Worm (Caenorhabditis elegans): Measurements from ENCODE around the gene cyp-29A4.

Gene cyp-29A4

ce11 chrV:9661514-9661913 is 7.0 kb downstream of the cyp-29A4 start, which contains the start of gene pitr-4:
Gene pitr-4 (minus strand): TSS chrV:9661614.
- no peak for TF ChIP-seq snpc-4 (tag; optimal IDR thresholded peaks at IDR 0.05)
- no peak for TF ChIP-seq ztf-4 (tag; optimal IDR thresholded peaks at IDR 0.05)
- TF ChIP-seq nhr-6 (tag; optimal IDR thresholded peaks at IDR 0.05) = no peak
- no peak for TF ChIP-seq mdl-1 (tag; optimal IDR thresholded peaks at IDR 0.05)
- TF ChIP-seq egl-27 (tag; optimal IDR thresholded peaks at IDR 0.05) = no peak
- TF ChIP-seq gmeb-1 (tag; optimal IDR thresholded peaks at IDR 0.05) = no peak
- TF ChIP-seq mab-5 (tag; optimal IDR thresholded peaks at IDR 0.05) = no peak
- TF ChIP-seq unc-55 (GFP tag; optimal IDR thresholded peaks at IDR 0.05) = no peak
- TF ChIP-seq skn-1 (tag; optimal IDR thresholded peaks at IDR 0.05) = no peak
- no peak for TF ChIP-seq nhr-129 (tag; optimal IDR thresholded peaks at IDR 0.05)

DNA sequence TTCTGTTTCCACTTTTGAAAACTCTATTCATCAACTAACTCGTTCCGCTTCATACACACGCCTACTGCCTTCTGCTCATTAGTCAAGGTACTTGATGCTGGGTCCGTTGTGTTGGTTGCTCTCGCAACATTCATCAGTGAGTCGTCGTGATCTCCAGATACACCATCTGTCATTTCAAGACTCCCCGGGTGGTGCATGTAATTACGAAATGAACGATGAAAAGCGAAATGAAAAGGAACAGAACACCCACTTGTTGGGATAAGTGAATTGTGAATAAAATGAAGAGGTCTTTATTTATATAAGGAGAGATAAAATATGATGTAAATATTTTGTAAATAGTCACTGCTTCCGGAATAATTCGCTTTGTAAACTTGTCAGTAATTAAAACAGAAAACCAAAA is 9.4 kb downstream of the cyp-29A4 start:
- TF ChIP-seq ztf-4 (tag; optimal IDR thresholded peaks at IDR 0.05) (no peak), blmp-1 (tag; optimal IDR thresholded peaks at IDR 0.05; ENCODE audit: insufficient read depth) (no peak), nhr-11 (tag; optimal IDR thresholded peaks at IDR 0.05) (no peak), nhr-77 (tag; optimal IDR thresholded peaks at IDR 0.05) (no peak), R02D3.7 (tag; optimal IDR thresholded peaks at IDR 0.05) (no peak), nhr-12 (tag; optimal IDR thresholded peaks at IDR 0.05) (no peak), elt-1 (tag; optimal IDR thresholded peaks at IDR 0.05) (no peak), lin-13 (GFP tag; optimal IDR thresholded peaks at IDR 0.05) (no peak), sma-3 (GFP tag; optimal IDR thresholded peaks at IDR 0.05) (no peak)

DNA sequence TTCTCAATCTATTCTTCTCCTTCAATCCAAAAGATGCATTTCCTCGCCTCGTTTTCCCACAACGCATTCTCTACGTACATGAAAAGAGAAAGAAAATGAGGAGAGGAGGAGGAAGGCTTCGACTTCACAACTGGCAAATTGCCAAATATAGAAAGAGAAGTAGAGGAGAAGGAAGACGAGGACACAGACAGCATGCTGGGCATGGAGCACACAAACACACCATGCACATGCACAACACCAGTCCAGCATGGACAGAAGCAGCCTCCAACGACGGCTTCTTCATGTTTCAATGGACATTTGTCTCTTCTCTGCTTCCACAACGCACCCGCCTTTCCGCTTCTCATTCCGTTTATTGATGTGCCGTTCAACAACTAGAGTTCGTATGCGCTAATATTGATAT is 10.1 kb downstream of the cyp-29A4 start:
- TF ChIP-seq nhr-21 (tag; optimal IDR thresholded peaks at IDR 0.05) = no peak
- no peak for TF ChIP-seq gmeb-1 (tag; optimal IDR thresholded peaks at IDR 0.05)
- no peak for TF ChIP-seq ztf-11 (tag; optimal IDR thresholded peaks at IDR 0.05)
- TF ChIP-seq egl-27 (tag; optimal IDR thresholded peaks at IDR 0.05) = no peak
- TF ChIP-seq mdl-1 (tag; optimal IDR thresholded peaks at IDR 0.05) = peak in 1 of 2 experiments; percentile 42
- no peak for TF ChIP-seq lin-13 (GFP tag; optimal IDR thresholded peaks at IDR 0.05)
- no peak for TF ChIP-seq nhr-12 (tag; optimal IDR thresholded peaks at IDR 0.05)
- no peak for TF ChIP-seq ztf-4 (tag; optimal IDR thresholded peaks at IDR 0.05)
- TF ChIP-seq lin-39 (tag; optimal IDR thresholded peaks at IDR 0.05) = no peak
- no peak for TF ChIP-seq ztf-1 (GFP tag; conservative IDR thresholded peaks at IDR 0.05)
- no peak for TF ChIP-seq nhr-10 (tag; optimal IDR thresholded peaks at IDR 0.05)
- no peak for TF ChIP-seq mbf-1 (tag; optimal IDR thresholded peaks at IDR 0.05)
- TF ChIP-seq F13H6.1 (tag; optimal IDR thresholded peaks at IDR 0.05) = no peak
- peak; percentile 28 for TF ChIP-seq unc-39 (tag; optimal IDR thresholded peaks at IDR 0.05)
- no peak for TF ChIP-seq peb-1 (tag; optimal IDR thresholded peaks at IDR 0.05)
- TF ChIP-seq lsy-2 (tag; optimal IDR thresholded peaks at IDR 0.05) = no peak
- no peak for TF ChIP-seq elt-3 (tag; optimal IDR thresholded peaks at IDR 0.05)
- TF ChIP-seq nhr-23 (tag; optimal IDR thresholded peaks at IDR 0.05) = no peak
- no peak for TF ChIP-seq nhr-25 (tag; optimal IDR thresholded peaks at IDR 0.05)
- TF ChIP-seq ceh-16 (tag; optimal IDR thresholded peaks at IDR 0.05) = no peak
- TF ChIP-seq dmd-4 (tag; optimal IDR thresholded peaks at IDR 0.05) = no peak
- TF ChIP-seq sma-3 (GFP tag; optimal IDR thresholded peaks at IDR 0.05) = no peak
- no peak for TF ChIP-seq R02D3.7 (tag; optimal IDR thresholded peaks at IDR 0.05)
- no peak for TF ChIP-seq blmp-1 (tag; optimal IDR thresholded peaks at IDR 0.05; ENCODE audit: insufficient read depth)
- no peak for TF ChIP-seq aly-2 (tag; optimal IDR thresholded peaks at IDR 0.05)
- TF ChIP-seq sem-4 (tag; optimal IDR thresholded peaks at IDR 0.05) = no peak
- TF ChIP-seq fos-1 (tag; optimal IDR thresholded peaks at IDR 0.05) = no peak
- no peak for TF ChIP-seq alr-1 (tag; optimal IDR thresholded peaks at IDR 0.05)
- no peak for TF ChIP-seq skn-1 (tag; optimal IDR thresholded peaks at IDR 0.05)
- no peak for TF ChIP-seq elt-1 (tag; optimal IDR thresholded peaks at IDR 0.05)
- TF ChIP-seq C34F6.9 (tag; optimal IDR thresholded peaks at IDR 0.05) = peak; percentile 78
- no peak for TF ChIP-seq ama-1 (optimal IDR thresholded peaks at IDR 0.05)
- peak; percentile 54 for TF ChIP-seq mab-5 (tag; optimal IDR thresholded peaks at IDR 0.05)
- no peak for TF ChIP-seq ceh-82 (tag; optimal IDR thresholded peaks at IDR 0.05)
- TF ChIP-seq Y55F3AM.14 (GFP tag; optimal IDR thresholded peaks at IDR 0.05) = peak; percentile 39
- TF ChIP-seq unc-62 (GFP tag; optimal IDR thresholded peaks at IDR 0.05) = no peak
- peak; percentile 72 for TF ChIP-seq zag-1 (tag; optimal IDR thresholded peaks at IDR 0.05)
- TF ChIP-seq nhr-11 (tag; optimal IDR thresholded peaks at IDR 0.05) = no peak
- TF ChIP-seq ZK546.5 (tag; optimal IDR thresholded peaks at IDR 0.05) = no peak
- no peak for TF ChIP-seq nhr-77 (tag; optimal IDR thresholded peaks at IDR 0.05)
- TF ChIP-seq sma-9 (GFP tag; optimal IDR thresholded peaks at IDR 0.05) = peak; percentile 59
- no peak for TF ChIP-seq sma-9 (tag; optimal IDR thresholded peaks at IDR 0.05)
- TF ChIP-seq nhr-6 (tag; optimal IDR thresholded peaks at IDR 0.05) = peak; percentile 10
- TF ChIP-seq crh-2 (tag; optimal IDR thresholded peaks at IDR 0.05) = no peak
- TF ChIP-seq lin-11 (tag; optimal IDR thresholded peaks at IDR 0.05) = peak; percentile 51
- TF ChIP-seq nhr-129 (tag; optimal IDR thresholded peaks at IDR 0.05) = peak; percentile 64
- TF ChIP-seq unc-55 (GFP tag; optimal IDR thresholded peaks at IDR 0.05) = peak; percentile 73
- TF ChIP-seq nhr-237 (tag; optimal IDR thresholded peaks at IDR 0.05) = no peak
- no peak for TF ChIP-seq snpc-4 (tag; optimal IDR thresholded peaks at IDR 0.05)
